Fruit fly (Drosophila melanogaster): Measurements from ENCODE around the gene Pak3.

The Pak3 gene

dm6 chr3R:16413734-16414133, 39.9 kb downstream of the Pak3 start:
- TF ChIP-seq schlank (tag; optimal IDR thresholded peaks at IDR 0.05) (no peak), CG34422 (GFP tag; IDR thresholded peaks at IDR 0.05) (no peak), CG7839 (tag; optimal IDR thresholded peaks at IDR 0.05) (no peak), crol (GFP tag; IDR thresholded peaks at IDR 0.05) (no peak), Deaf1 (tag; optimal IDR thresholded peaks at IDR 0.05) (no peak), pfk (GFP tag; optimal IDR thresholded peaks at IDR 0.05) (peak; percentile 93), trem (tag; optimal IDR thresholded peaks at IDR 0.05) (no peak), Taf1 (GFP tag; IDR thresholded peaks at IDR 0.05) (no peak), CG12104 (GFP tag; optimal IDR thresholded peaks at IDR 0.05) (no peak), Nf-YB (GFP tag; optimal IDR thresholded peaks at IDR 0.05) (peak; percentile 93), trh (GFP tag; optimal IDR thresholded peaks at IDR 0.05) (no peak), CG9609 (GFP tag; optimal IDR thresholded peaks at IDR 0.05) (no peak), yki (optimal IDR thresholded peaks at IDR 0.05) (no peak), p53 (GFP tag; optimal IDR thresholded peaks at IDR 0.05) (no peak), z (GFP tag; IDR thresholded peaks at IDR 0.05) (peak; percentile 99), Pdp1 (GFP tag; optimal IDR thresholded peaks at IDR 0.05) (no peak), CG3065 (GFP tag; optimal IDR thresholded peaks at IDR 0.05) (no peak), phol (tag; optimal IDR thresholded peaks at IDR 0.05) (peak; percentile 42), BEAF-32 (GFP tag; optimal IDR thresholded peaks at IDR 0.05) (no peak), cg (GFP tag; optimal IDR thresholded peaks at IDR 0.05) (peak; percentile 47), tgo (GFP tag; IDR thresholded peaks at IDR 0.05) (no peak), MESR4 (GFP tag; optimal IDR thresholded peaks at IDR 0.05) (no peak), CkIIα-i1 (GFP tag; IDR thresholded peaks at IDR 0.05) (no peak), ato (GFP tag; IDR thresholded peaks at IDR 0.05; ENCODE audit: partially characterized antibody) (no peak), CG4854 (GFP tag; optimal IDR thresholded peaks at IDR 0.05) (no peak), CG18476 (GFP tag; optimal IDR thresholded peaks at IDR 0.05) (no peak), Optix (GFP tag; IDR thresholded peaks at IDR 0.05) (no peak), hb (GFP tag; IDR thresholded peaks at IDR 0.05; ENCODE audit: partially characterized antibody) (no peak), CG12769 (tag; optimal IDR thresholded peaks at IDR 0.05) (no peak), CG34376 (GFP tag; optimal IDR thresholded peaks at IDR 0.05) (no peak), bab2 (GFP tag; optimal IDR thresholded peaks at IDR 0.05) (no peak), CG12391 (tag; optimal IDR thresholded peaks at IDR 0.05) (no peak), CG18764 (GFP tag; optimal IDR thresholded peaks at IDR 0.05) (no peak), Bgb (GFP tag; IDR thresholded peaks at IDR 0.05; ENCODE audit: partially characterized antibody) (0 out of 2 replicates have a peak, but pooled peaks have one; percentile 21), chinmo (GFP tag; IDR thresholded peaks at IDR 0.05; ENCODE audit: partially characterized antibody) (0 out of 4 replicates have a peak, but pooled peaks have one; percentile 38), ssp (GFP tag; IDR thresholded peaks at IDR 0.05) (no peak), CG7357 (GFP tag; IDR thresholded peaks at IDR 0.05) (no peak), Chrac-16 (GFP tag; optimal IDR thresholded peaks at IDR 0.05) (no peak), chn (GFP tag; optimal IDR thresholded peaks at IDR 0.05) (no peak), bbx (GFP tag; IDR thresholded peaks at IDR 0.05; ENCODE audit: partially characterized antibody) (peak; percentile 46; the same call in 1 of the 2 replicates), CG1603 (tag; optimal IDR thresholded peaks at IDR 0.05) (no peak), Sox102F (GFP tag; optimal IDR thresholded peaks at IDR 0.05) (no peak), Nf-YC (tag; optimal IDR thresholded peaks at IDR 0.05) (peak; percentile 92), Oaz (GFP tag; IDR thresholded peaks at IDR 0.05) (no peak), gcm2 (GFP tag; optimal IDR thresholded peaks at IDR 0.05) (no peak), fd64A (GFP tag; optimal IDR thresholded peaks at IDR 0.05) (no peak), otp (GFP tag; IDR thresholded peaks at IDR 0.05) (no peak), h (optimal IDR thresholded peaks at IDR 0.05) (no peak), CG43689 (GFP tag; IDR thresholded peaks at IDR 0.05) (no peak), CG10979 (tag; optimal IDR thresholded peaks at IDR 0.05) (no peak), Opbp (GFP tag; IDR thresholded peaks at IDR 0.05; ENCODE audit: partially characterized antibody) (peak; percentile 51; the same call in 1 of the 3 replicates), CG10543 (GFP tag; optimal IDR thresholded peaks at IDR 0.05) (no peak)
